Fruit fly (Drosophila melanogaster): ENCODE results near the gene Hus1-like.
A peak's percentile ranks its signal among the peaks of the same experiment; 100 is the strongest.

Hus1-like gene

dm6 chr3R:4804828-4805707 is 6.8 kb downstream of the Hus1-like start (continued):
- 0 out of 2 replicates have a peak, but pooled peaks have one; percentile 21 for TF ChIP-seq Drgx (GFP tag; IDR thresholded peaks at IDR 0.05)
- peak; percentile 75; the same call in 1 of the 2 replicates for TF ChIP-seq Xrp1 (GFP tag; IDR thresholded peaks at IDR 0.05)
- TF ChIP-seq CG34422 (GFP tag; IDR thresholded peaks at IDR 0.05): peak; percentile 70; the same call in 2 of the 3 replicates
- TF ChIP-seq Rx (GFP tag; IDR thresholded peaks at IDR 0.05): 0 out of 2 replicates have a peak, but pooled peaks have one; percentile 7
- TF ChIP-seq CG11695 (GFP tag; IDR thresholded peaks at IDR 0.05): peak; percentile 75
- TF ChIP-seq crc (GFP tag; optimal IDR thresholded peaks at IDR 0.05): no peak
- TF ChIP-seq Gsc (GFP tag; IDR thresholded peaks at IDR 0.05): no peak
- TF ChIP-seq pfk (GFP tag; optimal IDR thresholded peaks at IDR 0.05): no peak
- peak; percentile 62 for TF ChIP-seq CG6813 (GFP tag; optimal IDR thresholded peaks at IDR 0.05)
- TF ChIP-seq CG11696 (GFP tag; IDR thresholded peaks at IDR 0.05): 0 out of 2 replicates have a peak, but pooled peaks have one; percentile 28
- TF ChIP-seq CG10209 (GFP tag; optimal IDR thresholded peaks at IDR 0.05): peak; percentile 72
- TF ChIP-seq HLHmδ (GFP tag; optimal IDR thresholded peaks at IDR 0.05): no peak
- TF ChIP-seq Atf6 (GFP tag; IDR thresholded peaks at IDR 0.05): peak; percentile 35; the same call in 1 of the 2 replicates
- peak; percentile 33; the same call in 1 of the 3 replicates for TF ChIP-seq Mrtf (GFP tag; IDR thresholded peaks at IDR 0.05)
- peak; percentile 64 for TF ChIP-seq odd (GFP tag; optimal IDR thresholded peaks at IDR 0.05)
- no peak for TF ChIP-seq btn (GFP tag; optimal IDR thresholded peaks at IDR 0.05)
- no peak for TF ChIP-seq CG4404 (GFP tag; IDR thresholded peaks at IDR 0.05)
- no peak for TF ChIP-seq CG16779 (GFP tag; IDR thresholded peaks at IDR 0.05)
- TF ChIP-seq NC2α (GFP tag; optimal IDR thresholded peaks at IDR 0.05): no peak
- TF ChIP-seq so (GFP tag; IDR thresholded peaks at IDR 0.05): 0 out of 3 replicates have a peak, but pooled peaks have one; percentile 20
- TF ChIP-seq CG11456 (GFP tag; IDR thresholded peaks at IDR 0.05): no peak
- TF ChIP-seq Blimp-1 (GFP tag; optimal IDR thresholded peaks at IDR 0.05): peak; percentile 77
- peak; percentile 46 for TF ChIP-seq bcd (GFP tag; optimal IDR thresholded peaks at IDR 0.05)
- peak; percentile 82 for TF ChIP-seq Ssrp (tag; optimal IDR thresholded peaks at IDR 0.05)
- no peak for TF ChIP-seq CG11398 (GFP tag; optimal IDR thresholded peaks at IDR 0.05)
- peak; percentile 43 for TF ChIP-seq abd-A (tag; optimal IDR thresholded peaks at IDR 0.05)
- TF ChIP-seq Ada2b (GFP tag; IDR thresholded peaks at IDR 0.05): peak; percentile 66
- TF ChIP-seq CG3281 (GFP tag; optimal IDR thresholded peaks at IDR 0.05): peak; percentile 51
- TF ChIP-seq Dbx (GFP tag; IDR thresholded peaks at IDR 0.05): 0 out of 3 replicates have a peak, but pooled peaks have one; percentile 19
- TF ChIP-seq Xbp1 (GFP tag; optimal IDR thresholded peaks at IDR 0.05): peak; percentile 27
- TF ChIP-seq Nf-YA (GFP tag; IDR thresholded peaks at IDR 0.05): peak; percentile 45; the same call in 1 of the 2 replicates
- no peak for TF ChIP-seq dimm (GFP tag; IDR thresholded peaks at IDR 0.05)
- peak; percentile 22 for TF ChIP-seq CG13624 (GFP tag; optimal IDR thresholded peaks at IDR 0.05)
- peak; percentile 55 for TF ChIP-seq CG14014 (GFP tag; IDR thresholded peaks at IDR 0.05)
- TF ChIP-seq oc (tag; optimal IDR thresholded peaks at IDR 0.05): peak; percentile 22
- TF ChIP-seq otp (GFP tag; IDR thresholded peaks at IDR 0.05): peak; percentile 34; the same call in 1 of the 3 replicates
- TF ChIP-seq lola (GFP tag; optimal IDR thresholded peaks at IDR 0.05): peak in 2 of 3 experiments; percentile 45 to 68
- peak; percentile 71 for TF ChIP-seq CG8924 (tag; optimal IDR thresholded peaks at IDR 0.05)
- TF ChIP-seq CG2712 (tag; optimal IDR thresholded peaks at IDR 0.05): peak; percentile 83
- no peak for TF ChIP-seq CG4360 (GFP tag; IDR thresholded peaks at IDR 0.05)
- TF ChIP-seq chn (GFP tag; optimal IDR thresholded peaks at IDR 0.05): peak; percentile 54
- no peak for TF ChIP-seq Side (GFP tag; optimal IDR thresholded peaks at IDR 0.05)
- peak; percentile 49 for TF ChIP-seq NfI (GFP tag; optimal IDR thresholded peaks at IDR 0.05)
- no peak for TF ChIP-seq CG3847 (GFP tag; IDR thresholded peaks at IDR 0.05)
- no peak for TF ChIP-seq CG16863 (GFP tag; optimal IDR thresholded peaks at IDR 0.05)
- peak; percentile 79 for TF ChIP-seq sqz (GFP tag; optimal IDR thresholded peaks at IDR 0.05)
- TF ChIP-seq row (GFP tag; IDR thresholded peaks at IDR 0.05): peak; percentile 73
- peak; percentile 76 for TF ChIP-seq crol (GFP tag; IDR thresholded peaks at IDR 0.05)
- TF ChIP-seq CG12659 (GFP tag; optimal IDR thresholded peaks at IDR 0.05): peak; percentile 71
